Fruit fly (Drosophila melanogaster): ENCODE results near the gene CG4669.
A peak's percentile ranks its signal among the peaks of the same experiment; 100 is the strongest.

Gene CG4669

dm6 chr3L:5247923-5248821 lies 13.9 kb downstream of the CG4669 start (continued):
- TF ChIP-seq wek (GFP tag; optimal IDR thresholded peaks at IDR 0.05), result no peak
- peak; percentile 18 for TF ChIP-seq tio (GFP tag; optimal IDR thresholded peaks at IDR 0.05)
- no peak for TF ChIP-seq stwl (tag; optimal IDR thresholded peaks at IDR 0.05)
- no peak for TF ChIP-seq psq (GFP tag; optimal IDR thresholded peaks at IDR 0.05)
- no peak for TF ChIP-seq CG4360 (GFP tag; IDR thresholded peaks at IDR 0.05)
- no peak for TF ChIP-seq CG11696 (GFP tag; IDR thresholded peaks at IDR 0.05)
- TF ChIP-seq Ptx1 (GFP tag; IDR thresholded peaks at IDR 0.05), result peak; percentile 91
- TF ChIP-seq twi (tag; optimal IDR thresholded peaks at IDR 0.05), result no peak
- TF ChIP-seq Doc2 (GFP tag; IDR thresholded peaks at IDR 0.05), result no peak
- TF ChIP-seq CG2199 (GFP tag; IDR thresholded peaks at IDR 0.05), result no peak
- no peak for TF ChIP-seq Taf1 (GFP tag; IDR thresholded peaks at IDR 0.05)
- peak; percentile 86 for TF ChIP-seq dysf (GFP tag; IDR thresholded peaks at IDR 0.05)
- peak; percentile 10 for TF ChIP-seq BtbVII (GFP tag; optimal IDR thresholded peaks at IDR 0.05)
- TF ChIP-seq HLHmδ (GFP tag; optimal IDR thresholded peaks at IDR 0.05), result no peak
- no peak for TF ChIP-seq da (GFP tag; optimal IDR thresholded peaks at IDR 0.05)
- TF ChIP-seq gce (GFP tag; IDR thresholded peaks at IDR 0.05), result 0 out of 3 replicates have a peak, but pooled peaks have one; percentile 42
- TF ChIP-seq CG18764 (GFP tag; optimal IDR thresholded peaks at IDR 0.05), result no peak
- no peak for TF ChIP-seq ac (GFP tag; optimal IDR thresholded peaks at IDR 0.05)
- no peak for TF ChIP-seq schlank (tag; optimal IDR thresholded peaks at IDR 0.05)
- peak; percentile 71 for TF ChIP-seq Xrp1 (GFP tag; IDR thresholded peaks at IDR 0.05)
- TF ChIP-seq CG3847 (GFP tag; IDR thresholded peaks at IDR 0.05), result peak; percentile 33; the same call in 1 of the 2 replicates
- TF ChIP-seq Max (GFP tag; optimal IDR thresholded peaks at IDR 0.05), result no peak
- no peak for TF ChIP-seq gsb-n (tag; optimal IDR thresholded peaks at IDR 0.05)
- TF ChIP-seq shn (GFP tag; optimal IDR thresholded peaks at IDR 0.05), result peak; percentile 68
- TF ChIP-seq crp (GFP tag; optimal IDR thresholded peaks at IDR 0.05), result no peak
- no peak for TF ChIP-seq TFAM (GFP tag; optimal IDR thresholded peaks at IDR 0.05)
- TF ChIP-seq tna (GFP tag; IDR thresholded peaks at IDR 0.05; ENCODE audit: partially characterized antibody), result no peak
- TF ChIP-seq CG3726 (GFP tag; IDR thresholded peaks at IDR 0.05), result peak; percentile 72; the same call in 2 of the 3 replicates
- peak; percentile 42 for TF ChIP-seq caup (GFP tag; optimal IDR thresholded peaks at IDR 0.05; ENCODE audit: severe bottlenecking)
- TF ChIP-seq crol (GFP tag; IDR thresholded peaks at IDR 0.05), result no peak
- TF ChIP-seq CG12744 (GFP tag; optimal IDR thresholded peaks at IDR 0.05), result no peak
- peak; percentile 7 for TF ChIP-seq CG11398 (GFP tag; optimal IDR thresholded peaks at IDR 0.05)
- no peak for TF ChIP-seq p53 (GFP tag; optimal IDR thresholded peaks at IDR 0.05)
- TF ChIP-seq Ravus (GFP tag; IDR thresholded peaks at IDR 0.05), result no peak
- no peak for TF ChIP-seq Sry-β (GFP tag; optimal IDR thresholded peaks at IDR 0.05)
- no peak for TF ChIP-seq CG17912 (GFP tag; optimal IDR thresholded peaks at IDR 0.05)
- TF ChIP-seq Hsf (GFP tag; optimal IDR thresholded peaks at IDR 0.05), result peak; percentile 54
- no peak for TF ChIP-seq salm (tag; optimal IDR thresholded peaks at IDR 0.05)
- peak; percentile 41; the same call in 1 of the 2 replicates for TF ChIP-seq CG4730 (GFP tag; IDR thresholded peaks at IDR 0.05)
- TF ChIP-seq Hr51 (GFP tag; optimal IDR thresholded peaks at IDR 0.05), result peak in 1 of 2 experiments; percentile 70
- TF ChIP-seq CG3065 (GFP tag; optimal IDR thresholded peaks at IDR 0.05), result no peak
- TF ChIP-seq CG30431 (GFP tag; optimal IDR thresholded peaks at IDR 0.05), result peak; percentile 31
- TF ChIP-seq Trl (optimal IDR thresholded peaks at IDR 0.05), result no peak
- TF ChIP-seq Trl (GFP tag; optimal IDR thresholded peaks at IDR 0.05), result peak; percentile 54
- peak; percentile 8 for TF ChIP-seq Lhr (GFP tag; optimal IDR thresholded peaks at IDR 0.05)
- TF ChIP-seq HLH3B (GFP tag; IDR thresholded peaks at IDR 0.05), result peak; percentile 54; the same call in 1 of the 2 replicates
- no peak for TF ChIP-seq CG16779 (GFP tag; IDR thresholded peaks at IDR 0.05)
- TF ChIP-seq CG11456 (GFP tag; IDR thresholded peaks at IDR 0.05), result peak; percentile 65; the same call in 1 of the 3 replicates
- no peak for TF ChIP-seq fd64A (GFP tag; optimal IDR thresholded peaks at IDR 0.05)
- peak; percentile 37; the same call in 1 of the 2 replicates for TF ChIP-seq Awh (GFP tag; IDR thresholded peaks at IDR 0.05)

Measured in whole organism, embryonic.